Fruit fly (Drosophila melanogaster) S2 (cell line): ENCODE results near the gene Rph.

Experiments used
- CG8478 ChIP-seq: fragments of >200 bp; optimal IDR thresholded peaks from 2 replicates; lab custom pipeline; 2018
- CTCF ChIP-seq, 2 experiments: fragments of >200 bp; optimal IDR thresholded peaks; 2 replicates each; lab custom pipeline; 2018

Rph gene

dm6 chrX:10751777-10752176 lies 5.7 kb downstream of the Rph start:
- no peak for TF ChIP-seq CTCF (optimal IDR thresholded peaks at IDR 0.05; lab: Kevin White, UChicago)

- no peak for TF ChIP-seq CTCF (optimal IDR thresholded peaks at IDR 0.05; lab: Kevin White, UChicago)
- no peak for TF ChIP-seq CG8478
Observed at dm6 chrX:10750676-10751075, 6.8 kb downstream of the Rph start.

dm6 chrX:10748647-10749046 lies 8.8 kb downstream of the Rph start:
- no peak for TF ChIP-seq CG8478
- no peak for TF ChIP-seq CTCF (optimal IDR thresholded peaks at IDR 0.05; lab: Kevin White, UChicago)

- TF ChIP-seq CTCF (optimal IDR thresholded peaks at IDR 0.05; lab: Kevin White, UChicago) = no peak
- no peak for TF ChIP-seq CG8478
Observed at dm6 chrX:10745590-10745953, 11.9 kb downstream of the Rph start.

DNA sequence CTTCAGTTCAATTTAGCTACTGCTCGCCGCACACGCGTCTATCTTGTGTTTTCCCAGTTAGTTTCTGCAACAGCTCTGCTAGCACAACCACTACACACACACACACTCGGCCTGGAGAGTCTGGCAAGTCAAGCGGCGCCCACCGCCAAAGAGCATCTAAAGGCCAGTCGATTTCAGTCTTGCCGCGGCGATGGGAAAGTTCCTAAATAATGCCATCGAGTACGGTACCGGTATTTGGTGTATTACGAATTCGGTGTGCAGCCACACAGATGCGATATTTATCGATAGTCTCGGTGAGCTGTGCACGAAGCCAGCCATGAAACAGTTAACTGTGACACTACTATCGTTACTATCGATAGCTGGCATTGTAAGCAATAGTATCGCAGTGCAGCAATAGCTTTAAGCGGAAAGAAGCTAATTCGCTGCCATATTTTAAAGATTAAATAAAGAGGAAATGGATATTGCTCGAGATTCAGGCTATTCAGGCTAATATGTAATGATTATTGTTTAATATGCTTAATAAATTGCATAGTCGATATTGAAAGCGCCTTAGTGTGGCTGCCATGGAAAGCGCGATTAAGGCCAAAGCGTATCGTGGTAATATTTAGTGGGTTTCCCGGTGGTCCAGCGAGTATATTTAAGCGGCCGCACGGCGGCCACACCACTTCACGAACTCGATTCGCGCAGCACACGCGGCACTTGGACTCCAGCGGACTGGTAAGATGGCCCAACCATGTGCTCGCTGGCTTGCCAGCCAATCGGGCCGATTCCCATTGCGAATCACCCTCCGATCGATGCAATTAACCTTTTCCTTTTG lies 12.5 kb downstream of the Rph start, which contains the start of gene stx:
Gene stx, minus strand, starts transcription at position 171 of the 817 bp plus-strand sequence.
- TF ChIP-seq CG8478 (no peak), CTCF (optimal IDR thresholded peaks at IDR 0.05; lab: Kevin White, UChicago) (peak in 1 of 2 experiments; percentile 28)

DNA sequence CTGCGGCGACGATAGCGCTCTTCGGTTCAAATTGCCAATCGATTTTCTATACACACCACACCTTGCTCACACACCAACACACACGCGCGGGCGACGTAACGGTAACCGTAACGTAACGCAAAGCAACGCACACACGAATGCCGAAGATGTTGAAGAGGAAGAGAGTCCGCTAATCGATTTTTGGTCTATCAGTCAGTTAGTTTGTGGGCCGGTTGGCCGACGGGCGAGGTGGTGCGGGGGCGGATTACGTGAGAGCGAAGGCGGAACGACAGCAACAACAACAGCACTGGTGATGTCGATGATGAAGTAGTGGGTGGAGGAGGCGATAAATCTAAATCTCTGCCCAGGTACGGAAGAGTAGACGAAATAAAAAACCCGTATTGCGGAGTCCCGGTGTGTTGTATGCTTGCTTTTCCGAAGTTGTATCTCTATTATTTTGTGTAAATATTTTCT lies 13.1 kb downstream of the Rph start, which contains the start of gene ras:
Gene ras, plus strand, starts transcription at position 188 of the 453 bp plus-strand sequence.
- no peak for TF ChIP-seq CTCF (optimal IDR thresholded peaks at IDR 0.05; lab: Kevin White, UChicago)
- no peak for TF ChIP-seq CG8478

dm6 chrX:10743825-10744224 lies 13.6 kb downstream of the Rph start:
- TF ChIP-seq CG8478 = no peak
- TF ChIP-seq CTCF (optimal IDR thresholded peaks at IDR 0.05; lab: Kevin White, UChicago) = no peak

dm6 chrX:10742578-10742976 lies 14.9 kb downstream of the Rph start:
- TF ChIP-seq CG8478 (no peak), CTCF (optimal IDR thresholded peaks at IDR 0.05; lab: Kevin White, UChicago) (no peak)

- TF ChIP-seq CTCF (optimal IDR thresholded peaks at IDR 0.05; lab: Kevin White, UChicago) (no peak), CG8478 (no peak)
Observed at dm6 chrX:10741754-10742577, 15.5 kb downstream of the Rph start.

DNA sequence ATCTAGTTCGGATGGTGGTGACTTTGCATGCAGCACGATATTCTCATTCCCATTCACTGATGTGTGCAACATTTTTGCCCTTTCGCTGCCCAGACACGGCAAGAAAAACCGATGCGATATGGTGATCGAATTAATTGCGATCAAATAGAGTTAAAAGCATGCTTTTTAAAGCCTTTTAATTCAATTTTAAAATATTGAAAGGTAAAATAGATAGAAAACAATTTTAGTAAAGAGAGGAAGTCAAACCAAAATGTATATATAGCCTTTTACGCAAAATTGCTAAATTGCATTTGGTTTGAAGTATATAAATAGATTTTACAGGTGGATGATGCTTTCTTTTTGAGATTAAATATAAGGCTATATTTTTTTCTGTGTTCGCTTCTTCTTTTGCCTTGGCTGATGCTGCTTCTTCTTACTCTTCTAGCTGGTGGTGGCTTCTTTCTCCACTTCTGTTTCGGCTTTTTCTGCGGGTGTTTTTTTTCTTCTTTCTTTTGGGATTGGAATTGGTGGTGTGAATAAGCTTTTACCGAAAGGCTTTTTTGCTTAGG lies 16.4 kb downstream of the Rph start:
- TF ChIP-seq CTCF (optimal IDR thresholded peaks at IDR 0.05; lab: Kevin White, UChicago) (no peak), CG8478 (no peak)

DNA sequence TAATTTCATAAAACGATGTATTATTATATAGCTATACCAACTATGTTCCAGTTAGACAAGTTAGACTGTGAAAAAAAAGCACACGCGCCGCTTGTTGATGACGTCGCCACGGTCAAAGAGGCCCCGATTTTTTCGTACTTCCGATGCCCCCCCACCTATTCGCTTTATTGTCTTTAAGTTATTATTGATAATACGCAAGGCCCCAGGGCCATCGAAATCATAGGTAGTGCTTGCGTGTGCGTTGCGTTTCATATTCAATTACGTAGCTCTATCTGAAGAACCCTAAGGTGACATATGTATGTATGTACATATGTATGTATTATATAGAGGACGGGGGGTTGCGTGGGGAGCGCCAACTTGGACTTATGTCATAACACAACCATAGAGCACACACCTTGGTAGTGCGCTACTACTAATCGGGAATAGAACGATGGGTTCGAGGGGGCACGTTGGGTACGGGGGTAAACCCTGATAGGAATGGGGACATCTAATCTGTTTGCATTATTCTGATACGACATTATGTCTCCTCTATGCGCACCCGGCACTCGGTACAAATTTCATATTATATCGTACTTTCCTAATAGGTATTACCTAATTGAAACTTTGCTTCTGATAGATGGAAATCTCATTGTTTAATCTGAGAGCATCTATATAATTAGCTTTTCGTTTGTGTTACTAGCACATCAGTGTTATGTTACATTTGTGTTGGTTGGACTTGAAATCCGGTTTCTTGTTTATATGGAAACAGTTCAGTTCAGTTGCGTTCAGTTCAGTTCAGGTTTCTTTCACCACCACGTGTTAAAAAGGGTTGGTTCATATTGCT lies 17.6 kb downstream of the Rph start:
- no peak for TF ChIP-seq CTCF (optimal IDR thresholded peaks at IDR 0.05; lab: Kevin White, UChicago)
- TF ChIP-seq CG8478 = no peak

dm6 chrX:10738835-10739371 lies 18.6 kb downstream of the Rph start:
- TF ChIP-seq CTCF (optimal IDR thresholded peaks at IDR 0.05; lab: Kevin White, UChicago) = no peak
- TF ChIP-seq CG8478 = no peak

- TF ChIP-seq CG8478 = no peak
Observed at dm6 chrX:10738151-10738430, 19.4 kb downstream of the Rph start.

dm6 chrX:10737422-10738150 lies 19.9 kb downstream of the Rph start:
- TF ChIP-seq CG8478 (no peak), CTCF (optimal IDR thresholded peaks at IDR 0.05; lab: Kevin White, UChicago) (peak; percentile 78 to 83)
